Fruit fly (Drosophila melanogaster): ENCODE measurements around the gene CG46387.

The CG46387 gene

DNA sequence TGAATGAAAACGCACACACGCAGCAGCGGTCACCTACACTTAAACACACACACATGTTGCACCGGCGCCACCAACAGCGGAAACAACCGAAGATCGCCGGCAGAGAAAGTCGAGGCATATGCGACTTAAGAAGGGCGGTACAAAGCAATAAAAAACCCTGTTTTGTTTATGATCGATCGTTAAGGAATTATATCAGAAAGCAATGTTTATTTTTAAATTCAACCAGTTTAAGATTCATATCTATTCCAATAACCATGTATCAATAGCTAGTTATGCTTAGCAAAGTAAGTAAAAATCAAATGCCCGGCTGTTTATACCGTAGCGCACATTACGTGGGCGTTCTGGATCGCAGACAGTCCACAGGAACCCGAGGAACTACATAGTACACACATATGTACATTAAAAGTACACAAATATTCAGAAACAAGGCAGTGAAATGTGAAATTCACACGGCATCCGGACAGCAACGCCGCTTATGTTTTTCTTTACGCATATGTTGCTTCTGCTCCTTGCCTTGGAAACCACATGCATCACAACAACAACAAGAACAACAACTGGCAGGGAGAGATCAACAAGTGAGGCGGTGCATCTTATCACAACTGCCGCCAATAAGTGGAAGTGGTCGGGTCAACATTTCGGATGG lies 42.5 kb upstream of the CG46387 start (continued):
- TF ChIP-seq achi (GFP tag; optimal IDR thresholded peaks at IDR 0.05): peak; percentile 92
- peak; percentile 88 for TF ChIP-seq CG4318 (GFP tag; optimal IDR thresholded peaks at IDR 0.05)
- TF ChIP-seq net (GFP tag; optimal IDR thresholded peaks at IDR 0.05): peak; percentile 93
- TF ChIP-seq pdm3 (GFP tag; optimal IDR thresholded peaks at IDR 0.05): peak; percentile 94
- peak; percentile 88 for TF ChIP-seq fd59A (GFP tag; optimal IDR thresholded peaks at IDR 0.05)
- peak; percentile 89 for TF ChIP-seq vri (GFP tag; optimal IDR thresholded peaks at IDR 0.05)
- TF ChIP-seq dsx (GFP tag; optimal IDR thresholded peaks at IDR 0.05; ENCODE audit: poor library complexity, severe bottlenecking): peak; percentile 82
- TF ChIP-seq ss (GFP tag; optimal IDR thresholded peaks at IDR 0.05): peak; percentile 79 to 89
- peak; percentile 99 for TF ChIP-seq Eip78C (GFP tag)
- TF ChIP-seq CG10669 (GFP tag; optimal IDR thresholded peaks at IDR 0.05): peak; percentile 95
- peak; percentile 97 for TF ChIP-seq CG7368 (GFP tag; optimal IDR thresholded peaks at IDR 0.05)
- peak; percentile 77 to 90 for TF ChIP-seq salr (GFP tag; optimal IDR thresholded peaks at IDR 0.05)
- peak; percentile 98 for TF ChIP-seq Blimp-1 (GFP tag; optimal IDR thresholded peaks at IDR 0.05)
- peak; percentile 96 for TF ChIP-seq lz (GFP tag; optimal IDR thresholded peaks at IDR 0.05)
- peak; percentile 92 for TF ChIP-seq OdsH (GFP tag; optimal IDR thresholded peaks at IDR 0.05)
- TF ChIP-seq Smox (GFP tag; optimal IDR thresholded peaks at IDR 0.05): peak; percentile 93
- peak; percentile 94 for TF ChIP-seq CG11762 (GFP tag; optimal IDR thresholded peaks at IDR 0.05; ENCODE audit: insufficient read depth)
- peak; percentile 92 for TF ChIP-seq CG6792 (GFP tag; optimal IDR thresholded peaks at IDR 0.05)
- TF ChIP-seq CG8319 (GFP tag; optimal IDR thresholded peaks at IDR 0.05): peak; percentile 93
- TF ChIP-seq CG32006 (GFP tag; optimal IDR thresholded peaks at IDR 0.05): peak; percentile 96
- peak; percentile 86 for TF ChIP-seq fd85E (GFP tag; optimal IDR thresholded peaks at IDR 0.05)
- peak; percentile 99 for TF ChIP-seq svp (GFP tag)
- peak; percentile 84 for TF ChIP-seq CG9139 (GFP tag; optimal IDR thresholded peaks at IDR 0.05)
- peak; percentile 95 for TF ChIP-seq Ets96B (tag; optimal IDR thresholded peaks at IDR 0.05)
- peak; percentile 95 for TF ChIP-seq CG6808 (GFP tag; optimal IDR thresholded peaks at IDR 0.05)
- TF ChIP-seq acj6 (GFP tag; optimal IDR thresholded peaks at IDR 0.05): peak; percentile 94
- peak; percentile 92 for TF ChIP-seq CG11902 (GFP tag; optimal IDR thresholded peaks at IDR 0.05)

DNA sequence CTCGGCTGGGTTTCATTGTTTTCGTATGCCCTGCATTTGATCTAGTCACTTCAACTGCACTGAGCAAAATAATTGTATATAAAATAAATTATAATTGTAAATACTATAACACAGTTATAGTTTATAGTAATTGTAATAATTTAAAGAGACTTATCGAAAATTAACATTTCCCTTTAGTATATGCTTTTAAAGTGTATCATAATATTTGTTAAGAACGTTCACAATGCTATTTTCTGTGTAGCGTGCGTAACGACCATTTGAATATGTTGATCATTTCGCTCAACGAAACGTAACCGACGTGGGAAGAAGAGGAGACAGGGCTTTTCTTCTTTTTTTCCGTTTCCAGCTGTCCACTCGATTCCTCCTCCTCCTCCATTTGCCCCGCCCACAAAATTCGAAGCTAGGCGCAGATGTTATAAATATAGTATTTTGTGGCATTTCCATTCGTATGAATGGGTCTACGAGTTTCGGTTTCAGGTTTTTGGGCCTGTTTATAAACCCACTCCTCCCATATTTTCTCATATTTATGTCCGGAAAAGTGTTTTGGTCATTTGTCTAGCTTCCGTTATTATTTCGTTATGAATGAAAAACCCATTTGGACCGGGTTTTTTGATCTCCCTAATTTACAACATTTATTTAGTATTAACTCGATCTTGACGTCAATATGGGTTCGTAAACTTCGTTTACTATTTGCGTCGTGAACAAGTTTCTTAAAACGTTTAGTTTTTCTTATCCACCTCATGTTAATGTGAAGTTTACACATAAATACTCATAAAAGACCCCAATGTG lies 41.8 kb upstream of the CG46387 start:
- TF ChIP-seq topi (GFP tag; optimal IDR thresholded peaks at IDR 0.05) (no peak), fkh (GFP tag; optimal IDR thresholded peaks at IDR 0.05) (no peak), CG31627 (GFP tag; optimal IDR thresholded peaks at IDR 0.05) (no peak), CG10631 (GFP tag; optimal IDR thresholded peaks at IDR 0.05) (peak; percentile 31), CG11762 (GFP tag; optimal IDR thresholded peaks at IDR 0.05; ENCODE audit: insufficient read depth) (peak; percentile 42), CG6163 (GFP tag; IDR thresholded peaks at IDR 0.05) (no peak; the same call in 1 of the 3 replicates), net (GFP tag; optimal IDR thresholded peaks at IDR 0.05) (no peak), Sox15 (GFP tag; optimal IDR thresholded peaks at IDR 0.05) (no peak), Lpt (GFP tag; optimal IDR thresholded peaks at IDR 0.05) (no peak), CG9139 (GFP tag; optimal IDR thresholded peaks at IDR 0.05) (no peak), Blimp-1 (GFP tag; optimal IDR thresholded peaks at IDR 0.05) (no peak), Eip78C (GFP tag) (peak; percentile 66), svp (GFP tag) (no peak), Sox102F (GFP tag; optimal IDR thresholded peaks at IDR 0.05) (no peak), vri (GFP tag; optimal IDR thresholded peaks at IDR 0.05) (no peak), Ets21C (GFP tag; optimal IDR thresholded peaks at IDR 0.05) (no peak), esn (GFP tag; optimal IDR thresholded peaks at IDR 0.05) (no peak), lz (GFP tag; optimal IDR thresholded peaks at IDR 0.05) (no peak), CG8319 (GFP tag; optimal IDR thresholded peaks at IDR 0.05) (no peak), dsx (GFP tag; optimal IDR thresholded peaks at IDR 0.05; ENCODE audit: poor library complexity, severe bottlenecking) (peak; percentile 52), CG11294 (GFP tag; IDR thresholded peaks at IDR 0.05) (0 out of 2 replicates have a peak, but pooled peaks have one; percentile 19), salr (GFP tag; optimal IDR thresholded peaks at IDR 0.05) (no peak), CG3032 (tag; optimal IDR thresholded peaks at IDR 0.05) (peak; percentile 61), CG10669 (GFP tag; optimal IDR thresholded peaks at IDR 0.05) (peak; percentile 44), CG15336 (GFP tag; IDR thresholded peaks at IDR 0.05) (peak; percentile 81), CG4318 (GFP tag; optimal IDR thresholded peaks at IDR 0.05) (no peak), pdm3 (GFP tag; optimal IDR thresholded peaks at IDR 0.05) (no peak), achi (GFP tag; optimal IDR thresholded peaks at IDR 0.05) (peak; percentile 39), Smox (GFP tag; optimal IDR thresholded peaks at IDR 0.05) (no peak), Ets96B (tag; optimal IDR thresholded peaks at IDR 0.05) (peak; percentile 59), CG34406 (GFP tag; optimal IDR thresholded peaks at IDR 0.05) (peak; percentile 41), Hr4 (GFP tag; optimal IDR thresholded peaks at IDR 0.05) (peak; percentile 25), Eip75B (GFP tag; optimal IDR thresholded peaks at IDR 0.05) (no peak), CG7368 (GFP tag; optimal IDR thresholded peaks at IDR 0.05) (peak; percentile 5), Eip93F (GFP tag; optimal IDR thresholded peaks at IDR 0.05) (no peak)

Data from whole organism, prepupa.